Fruit fly (Drosophila melanogaster): ENCODE results near the gene MME1.
A peak's percentile ranks its signal among the peaks of the same experiment; 100 is the strongest.

MME1 gene

DNA sequence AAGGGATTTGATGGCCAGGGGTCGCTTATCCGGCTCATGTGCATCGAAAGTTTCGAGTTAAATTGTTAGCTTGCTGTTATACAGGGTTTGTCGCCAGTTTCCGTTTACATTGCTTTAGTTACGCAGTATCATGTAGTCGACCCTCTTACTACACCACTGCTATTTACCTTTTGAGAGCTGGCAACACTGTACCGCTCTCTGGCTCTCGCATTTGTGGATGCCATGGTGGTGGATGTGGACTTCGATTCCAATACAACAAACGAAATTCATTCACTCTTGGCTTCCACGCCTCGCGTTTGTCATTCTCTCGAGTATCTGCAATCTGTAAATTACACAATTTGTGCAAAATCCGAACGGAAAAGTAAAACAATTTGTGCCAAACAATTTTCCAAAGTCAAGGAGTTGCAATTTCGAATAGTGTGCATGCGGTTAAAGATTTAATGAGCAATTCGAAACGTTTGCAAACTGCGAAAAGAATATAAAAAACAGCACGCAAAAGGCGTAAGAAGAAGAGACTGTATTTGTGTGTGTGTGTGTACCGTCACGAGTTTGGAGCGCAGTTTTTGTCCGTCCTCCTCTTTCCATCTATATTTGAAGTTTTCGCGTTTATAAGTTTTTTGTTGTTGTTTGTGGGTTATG, 21.8 kb downstream of the MME1 start (continued):
- TF ChIP-seq zfh2 (GFP tag; optimal IDR thresholded peaks at IDR 0.05) (no peak), bowl (GFP tag; IDR thresholded peaks at IDR 0.05) (no peak), CG15601 (tag; optimal IDR thresholded peaks at IDR 0.05) (no peak), Dll (GFP tag; IDR thresholded peaks at IDR 0.05; ENCODE audit: partially characterized antibody) (peak; percentile 82), Max (GFP tag; optimal IDR thresholded peaks at IDR 0.05) (no peak), CG1603 (tag; optimal IDR thresholded peaks at IDR 0.05) (peak; percentile 8), bbx (GFP tag; IDR thresholded peaks at IDR 0.05; ENCODE audit: partially characterized antibody) (peak; percentile 99), CG13894 (tag; optimal IDR thresholded peaks at IDR 0.05) (no peak), CG9215 (GFP tag; IDR thresholded peaks at IDR 0.05) (peak; percentile 98), CG7963 (GFP tag; IDR thresholded peaks at IDR 0.05; ENCODE audit: partially characterized antibody) (peak; percentile 100), mld (GFP tag; IDR thresholded peaks at IDR 0.05; ENCODE audit: partially characterized antibody) (peak; percentile 100), CG10274 (GFP tag; optimal IDR thresholded peaks at IDR 0.05) (no peak), CG34422 (GFP tag; IDR thresholded peaks at IDR 0.05) (0 out of 3 replicates have a peak, but pooled peaks have one; percentile 25), cg (GFP tag; optimal IDR thresholded peaks at IDR 0.05) (peak; percentile 86), Xrp1 (GFP tag; IDR thresholded peaks at IDR 0.05) (peak; percentile 41; the same call in 1 of the 2 replicates), CG9876 (GFP tag; optimal IDR thresholded peaks at IDR 0.05) (no peak), kni (GFP tag; optimal IDR thresholded peaks at IDR 0.05) (peak; percentile 11), pros (GFP tag; optimal IDR thresholded peaks at IDR 0.05) (peak; percentile 94), Hmr (GFP tag; optimal IDR thresholded peaks at IDR 0.05) (peak; percentile 39), knrl (GFP tag; IDR thresholded peaks at IDR 0.05; ENCODE audit: partially characterized antibody) (peak; percentile 72; the same call in 2 of the 3 replicates), CG6654 (GFP tag; optimal IDR thresholded peaks at IDR 0.05) (no peak), usp (GFP tag; optimal IDR thresholded peaks at IDR 0.05) (no peak), gce (GFP tag; IDR thresholded peaks at IDR 0.05) (no peak), Dp (GFP tag; optimal IDR thresholded peaks at IDR 0.05) (no peak), maf-S (GFP tag; optimal IDR thresholded peaks at IDR 0.05) (no peak), Bgb (GFP tag; IDR thresholded peaks at IDR 0.05; ENCODE audit: partially characterized antibody) (peak; percentile 99), H15 (GFP tag; IDR thresholded peaks at IDR 0.05) (no peak), wdn (GFP tag; IDR thresholded peaks at IDR 0.05) (0 out of 2 replicates have a peak, but pooled peaks have one; percentile 14), Abd-B (GFP tag; optimal IDR thresholded peaks at IDR 0.05) (no peak), NK7.1 (GFP tag; optimal IDR thresholded peaks at IDR 0.05) (no peak), ems (GFP tag; optimal IDR thresholded peaks at IDR 0.05) (no peak), Hsf (GFP tag; optimal IDR thresholded peaks at IDR 0.05) (no peak), Awh (GFP tag; IDR thresholded peaks at IDR 0.05) (no peak), sd (tag; optimal IDR thresholded peaks at IDR 0.05) (peak; percentile 71), crp (GFP tag; optimal IDR thresholded peaks at IDR 0.05) (no peak), Lim3 (GFP tag; IDR thresholded peaks at IDR 0.05) (no peak), Sin3A (optimal IDR thresholded peaks at IDR 0.05) (no peak), seq (GFP tag; IDR thresholded peaks at IDR 0.05) (peak; percentile 78), Scr (GFP tag; IDR thresholded peaks at IDR 0.05; ENCODE audit: partially characterized antibody) (peak; percentile 88), NFAT (GFP tag; IDR thresholded peaks at IDR 0.05) (peak; percentile 6; the same call in 1 of the 2 replicates), lola (GFP tag; optimal IDR thresholded peaks at IDR 0.05) (no peak), Oli (tag; optimal IDR thresholded peaks at IDR 0.05) (no peak), Ada2b (GFP tag; IDR thresholded peaks at IDR 0.05) (peak; percentile 23; the same call in 1 of the 2 replicates), z (GFP tag; IDR thresholded peaks at IDR 0.05) (no peak), Gug (GFP tag; IDR thresholded peaks at IDR 0.05) (peak; percentile 4; the same call in 1 of the 4 replicates), E2f1 (GFP tag; IDR thresholded peaks at IDR 0.05) (no peak), ssp (GFP tag; IDR thresholded peaks at IDR 0.05) (no peak), D (optimal IDR thresholded peaks at IDR 0.05) (no peak), D (GFP tag; optimal IDR thresholded peaks at IDR 0.05) (no peak), gem (tag; optimal IDR thresholded peaks at IDR 0.05) (no peak)
